Fruit fly (Drosophila melanogaster): ENCODE measurements around the gene CG3739.

Gene CG3739

dm6 chr3R:19393060-19393459, at the start of gene CG3739:
TSS of gene CG3739 (plus strand) at chr3R:19393360.
- TF ChIP-seq ase (GFP tag; IDR thresholded peaks at IDR 0.05) (no peak), Dad (GFP tag; optimal IDR thresholded peaks at IDR 0.05) (no peak), CG15073 (GFP tag; optimal IDR thresholded peaks at IDR 0.05) (no peak), Dll (GFP tag; IDR thresholded peaks at IDR 0.05; ENCODE audit: partially characterized antibody) (no peak)

- peak; percentile 48 for TF ChIP-seq CG9727 (GFP tag; optimal IDR thresholded peaks at IDR 0.05)
- TF ChIP-seq CG13894 (tag; optimal IDR thresholded peaks at IDR 0.05) = no peak
- peak; percentile 75 for TF ChIP-seq zf30C (GFP tag; optimal IDR thresholded peaks at IDR 0.05)
- peak in 1 of 2 experiments; percentile 5 for TF ChIP-seq tll (GFP tag; optimal IDR thresholded peaks at IDR 0.05)
- no peak for TF ChIP-seq da (GFP tag; optimal IDR thresholded peaks at IDR 0.05)
- TF ChIP-seq CG7839 (tag; optimal IDR thresholded peaks at IDR 0.05) = no peak
- peak; percentile 39; the same call in 1 of the 2 replicates for TF ChIP-seq Xrp1 (GFP tag; IDR thresholded peaks at IDR 0.05)
- TF ChIP-seq z (GFP tag; IDR thresholded peaks at IDR 0.05) = no peak
- TF ChIP-seq CG17361 (GFP tag; IDR thresholded peaks at IDR 0.05) = peak; percentile 50; the same call in 2 of the 3 replicates
- TF ChIP-seq CG12391 (tag; optimal IDR thresholded peaks at IDR 0.05) = peak; percentile 12
- TF ChIP-seq CG9215 (GFP tag; IDR thresholded peaks at IDR 0.05) = no peak
- no peak for TF ChIP-seq CG2889 (GFP tag; IDR thresholded peaks at IDR 0.05)
- TF ChIP-seq CG8359 (GFP tag; optimal IDR thresholded peaks at IDR 0.05; ENCODE audit: borderline replicate concordance) = no peak
- peak in 1 of 3 experiments; percentile 53 for TF ChIP-seq lola (GFP tag; optimal IDR thresholded peaks at IDR 0.05)
- TF ChIP-seq CG13296 (GFP tag; optimal IDR thresholded peaks at IDR 0.05) = no peak
- TF ChIP-seq fru (optimal IDR thresholded peaks at IDR 0.05) = no peak
- TF ChIP-seq Lpt (GFP tag; optimal IDR thresholded peaks at IDR 0.05) = no peak
- peak; percentile 59 for TF ChIP-seq CG2712 (tag; optimal IDR thresholded peaks at IDR 0.05)
- TF ChIP-seq CG17829 (tag; optimal IDR thresholded peaks at IDR 0.05) = peak; percentile 52
- TF ChIP-seq sens (GFP tag) = peak; percentile 6
- TF ChIP-seq BEAF-32 (GFP tag; optimal IDR thresholded peaks at IDR 0.05) = no peak
- TF ChIP-seq CG7928 (GFP tag; optimal IDR thresholded peaks at IDR 0.05) = no peak
- no peak for TF ChIP-seq CG18011 (GFP tag; optimal IDR thresholded peaks at IDR 0.05)
- TF ChIP-seq trem (tag; optimal IDR thresholded peaks at IDR 0.05) = peak; percentile 18
- peak; percentile 85 for TF ChIP-seq CG15696 (tag; optimal IDR thresholded peaks at IDR 0.05)
- no peak for TF ChIP-seq HLHmδ (GFP tag; optimal IDR thresholded peaks at IDR 0.05)
- TF ChIP-seq phol (tag; optimal IDR thresholded peaks at IDR 0.05) = peak; percentile 12
- peak; percentile 6 for TF ChIP-seq grau (tag; optimal IDR thresholded peaks at IDR 0.05)
- peak; percentile 92 for TF ChIP-seq twi (tag; optimal IDR thresholded peaks at IDR 0.05)
- TF ChIP-seq CG7271 (tag; optimal IDR thresholded peaks at IDR 0.05) = no peak
- TF ChIP-seq en (GFP tag; optimal IDR thresholded peaks at IDR 0.05) = no peak
- peak; percentile 65; the same call in 1 of the 2 replicates for TF ChIP-seq CG8765 (GFP tag; IDR thresholded peaks at IDR 0.05)
- TF ChIP-seq prd (optimal IDR thresholded peaks at IDR 0.05) = no peak
- TF ChIP-seq prd (GFP tag; IDR thresholded peaks at IDR 0.05) = peak; percentile 49; the same call in 2 of the 3 replicates
- TF ChIP-seq dmrt11E (tag; optimal IDR thresholded peaks at IDR 0.05) = peak; percentile 69
- 0 out of 2 replicates have a peak, but pooled peaks have one; percentile 14 for TF ChIP-seq CG31441 (GFP tag; IDR thresholded peaks at IDR 0.05)
- no peak for TF ChIP-seq jing (GFP tag; optimal IDR thresholded peaks at IDR 0.05)
- TF ChIP-seq CG8924 (tag; optimal IDR thresholded peaks at IDR 0.05) = peak; percentile 55
- no peak for TF ChIP-seq fd102C (GFP tag; optimal IDR thresholded peaks at IDR 0.05)
- TF ChIP-seq zen (tag; optimal IDR thresholded peaks at IDR 0.05) = peak; percentile 85
- TF ChIP-seq CG14710 (tag; optimal IDR thresholded peaks at IDR 0.05) = peak; percentile 36
- peak; percentile 7 for TF ChIP-seq Elba2 (GFP tag; optimal IDR thresholded peaks at IDR 0.05)
- TF ChIP-seq gem (tag; optimal IDR thresholded peaks at IDR 0.05) = peak; percentile 34
These were observed 49.4 kb upstream of the CG3739 start for dm6 chr3R:19343534-19344325.
